Fruit fly (Drosophila melanogaster): ENCODE results near the gene CG11601.

CG11601 gene

dm6 chr2L:249048-249825, 33.8 kb downstream of the CG11601 start (continued):
- TF ChIP-seq chinmo (GFP tag; IDR thresholded peaks at IDR 0.05; ENCODE audit: partially characterized antibody) (peak; percentile 96; the same call in 3 of the 4 replicates), CG17328 (GFP tag; IDR thresholded peaks at IDR 0.05) (0 out of 2 replicates have a peak, but pooled peaks have one; percentile 22), abd-A (tag; optimal IDR thresholded peaks at IDR 0.05) (peak; percentile 67), zf30C (GFP tag; optimal IDR thresholded peaks at IDR 0.05) (peak; percentile 11), Lpt (GFP tag; optimal IDR thresholded peaks at IDR 0.05) (no peak), CG4424 (GFP tag; optimal IDR thresholded peaks at IDR 0.05) (peak; percentile 10), Ets65A (GFP tag) (peak; percentile 32), CG17385 (GFP tag; optimal IDR thresholded peaks at IDR 0.05) (peak; percentile 97), CG11247 (GFP tag; IDR thresholded peaks at IDR 0.05) (no peak), Neu2 (GFP tag; optimal IDR thresholded peaks at IDR 0.05; ENCODE audit: borderline replicate concordance) (no peak), salm (tag; optimal IDR thresholded peaks at IDR 0.05) (no peak), YL-1 (GFP tag; optimal IDR thresholded peaks at IDR 0.05) (peak; percentile 13), CG13287 (GFP tag; IDR thresholded peaks at IDR 0.05; ENCODE audit: partially characterized antibody) (peak; percentile 62), grau (tag; optimal IDR thresholded peaks at IDR 0.05) (peak; percentile 84), Xbp1 (GFP tag; optimal IDR thresholded peaks at IDR 0.05) (peak; percentile 47), CG16813 (GFP tag; IDR thresholded peaks at IDR 0.05; ENCODE audit: partially characterized antibody) (no peak; the same call in 2 of the 3 replicates), Adf1 (GFP tag; IDR thresholded peaks at IDR 0.05) (peak; percentile 79), tup (GFP tag; optimal IDR thresholded peaks at IDR 0.05) (no peak), pros (GFP tag; optimal IDR thresholded peaks at IDR 0.05) (peak; percentile 91), CG15601 (tag; optimal IDR thresholded peaks at IDR 0.05) (peak; percentile 0), nom (GFP tag; optimal IDR thresholded peaks at IDR 0.05) (peak; percentile 84), amos (GFP tag; IDR thresholded peaks at IDR 0.05; ENCODE audit: partially characterized antibody) (no peak), CG3163 (GFP tag; optimal IDR thresholded peaks at IDR 0.05) (peak; percentile 87), yki (optimal IDR thresholded peaks at IDR 0.05) (peak; percentile 79), E2f2 (GFP tag; IDR thresholded peaks at IDR 0.05) (no peak), sna (GFP tag; IDR thresholded peaks at IDR 0.05; ENCODE audit: partially characterized antibody) (peak; percentile 60; the same call in 1 of the 2 replicates), Rx (GFP tag; IDR thresholded peaks at IDR 0.05) (no peak), gcm2 (GFP tag; optimal IDR thresholded peaks at IDR 0.05) (no peak), shn (GFP tag; optimal IDR thresholded peaks at IDR 0.05) (no peak), CG12391 (tag; optimal IDR thresholded peaks at IDR 0.05) (peak; percentile 6), corto (GFP tag; optimal IDR thresholded peaks at IDR 0.05) (peak; percentile 2), Oaz (GFP tag; IDR thresholded peaks at IDR 0.05) (no peak), sc (optimal IDR thresholded peaks at IDR 0.05) (no peak), sc (GFP tag; optimal IDR thresholded peaks at IDR 0.05) (no peak), z (GFP tag; IDR thresholded peaks at IDR 0.05) (peak; percentile 73; the same call in 2 of the 3 replicates), CG2129 (GFP tag; IDR thresholded peaks at IDR 0.05; ENCODE audit: partially characterized antibody) (0 out of 2 replicates have a peak, but pooled peaks have one; percentile 11), Drgx (GFP tag; IDR thresholded peaks at IDR 0.05) (peak; percentile 62), sd (tag; optimal IDR thresholded peaks at IDR 0.05) (peak; percentile 60), CG1602 (GFP tag; optimal IDR thresholded peaks at IDR 0.05) (no peak), CG32532 (GFP tag; IDR thresholded peaks at IDR 0.05) (peak; percentile 31; the same call in 1 of the 2 replicates), Med (GFP tag) (peak; percentile 42), pfk (GFP tag; optimal IDR thresholded peaks at IDR 0.05) (peak; percentile 24), cwo (GFP tag; optimal IDR thresholded peaks at IDR 0.05) (peak; percentile 84), hth (optimal IDR thresholded peaks at IDR 0.05) (no peak), CG8478 (optimal IDR thresholded peaks at IDR 0.05) (peak; percentile 20), CG8944 (GFP tag; optimal IDR thresholded peaks at IDR 0.05) (peak; percentile 10), ind (GFP tag; optimal IDR thresholded peaks at IDR 0.05) (no peak), CG16779 (GFP tag; IDR thresholded peaks at IDR 0.05) (0 out of 2 replicates have a peak, but pooled peaks have one; percentile 9)

Measured in whole organism, embryonic.